Fruit fly (Drosophila melanogaster) whole organism, embryonic: ENCODE data around the gene Cyp4ac2.

Experiments used
- Adf1 ChIP-seq: fragments of 200-800 bp; sonication (Bioruptor generic); IDR thresholded peaks from 2 replicates; pipeline ENCODE4 v1.3.6; 2022; ENCODE audit warnings: missing biosample characterization, missing genetic modification characterization
- Atf6 ChIP-seq: fragments of 200-800 bp; sonication (Bioruptor generic); IDR thresholded peaks from 2 replicates; pipeline ENCODE4 v1.3.6; 2022; ENCODE audit warnings: missing biosample characterization, missing genetic modification characterization
- CG13424 ChIP-seq: fragments of 200-800 bp; sonication (Bioruptor generic); optimal IDR thresholded peaks from 2 replicates; lab custom pipeline; 2019; ENCODE audit warnings: missing biosample characterization, mild to moderate bottlenecking, missing genetic modification characterization, moderate library complexity
- CG13894 ChIP-seq: fragments of 200-800 bp; sonication (Bioruptor generic); optimal IDR thresholded peaks from 3 replicates; lab custom pipeline; 2018; ENCODE audit warnings: missing biosample characterization, mild to moderate bottlenecking, missing genetic modification characterization, moderate library complexity
- CG14667 ChIP-seq: fragments of 200-800 bp; sonication (Bioruptor generic); IDR thresholded peaks from 2 replicates; pipeline ENCODE4 v1.3.6; 2022; ENCODE audit warnings: missing biosample characterization, missing genetic modification characterization
- CG17328 ChIP-seq: fragments of 200-800 bp; sonication (Bioruptor generic); IDR thresholded peaks from 2 replicates; pipeline ENCODE4 v1.3.6; 2022; ENCODE audit warnings: missing biosample characterization, missing genetic modification characterization
- CG17359 ChIP-seq: fragments of 200-800 bp; sonication (Bioruptor generic); optimal IDR thresholded peaks from 3 replicates; lab custom pipeline; 2018; ENCODE audit warnings: missing biosample characterization, mild to moderate bottlenecking, missing genetic modification characterization, moderate library complexity
- CG17829 ChIP-seq: fragments of 200-800 bp; optimal IDR thresholded peaks from 2 replicates; lab custom pipeline; 2019; ENCODE audit warnings: missing biosample characterization, mild to moderate bottlenecking, missing genetic modification characterization, moderate library complexity
- CG18476 ChIP-seq: fragments of 200-800 bp; sonication (Bioruptor generic); optimal IDR thresholded peaks from 2 replicates; lab custom pipeline; 2016; ENCODE audit warnings: missing biosample characterization, mild to moderate bottlenecking, missing genetic modification characterization
- CG2120 ChIP-seq: fragments of 200-800 bp; sonication (Bioruptor generic); optimal IDR thresholded peaks from 3 replicates; lab custom pipeline; 2016; ENCODE audit warnings: missing biosample characterization, missing genetic modification characterization
- CG30020 ChIP-seq: fragments of 200-800 bp; optimal IDR thresholded peaks from 2 replicates; lab custom pipeline; 2019; ENCODE audit warnings: missing biosample characterization, mild to moderate bottlenecking, missing genetic modification characterization, moderate library complexity
- CG32767 ChIP-seq: fragments of 200-800 bp; sonication (Bioruptor generic); IDR thresholded peaks from 2 replicates; pipeline ENCODE4 v1.3.6; 2022; ENCODE audit warnings: missing biosample characterization, missing genetic modification characterization
- CG3407 ChIP-seq: fragments of 200-800 bp; sonication (Bioruptor generic); optimal IDR thresholded peaks from 2 replicates; lab custom pipeline; 2018; ENCODE audit warnings: missing biosample characterization, mild to moderate bottlenecking, missing genetic modification characterization
- CG4282 ChIP-seq: fragments of 200-800 bp; sonication (Bioruptor generic); optimal IDR thresholded peaks from 2 replicates; lab custom pipeline; 2016; ENCODE audit warnings: missing biosample characterization, missing genetic modification characterization
- CG4854 ChIP-seq: fragments of 200-800 bp; sonication (Bioruptor generic); optimal IDR thresholded peaks from 2 replicates; lab custom pipeline; 2016; ENCODE audit warnings: missing biosample characterization, missing genetic modification characterization, inconsistent platforms
- CG5180 ChIP-seq: fragments of 200-800 bp; sonication (Bioruptor generic); optimal IDR thresholded peaks from 3 replicates; lab custom pipeline; 2017; ENCODE audit warnings: missing biosample characterization, missing genetic modification characterization, mild to moderate bottlenecking, moderate library complexity, missing genetic modification reagents
- CG6654 ChIP-seq: fragments of 200-800 bp; sonication (Bioruptor generic); optimal IDR thresholded peaks from 2 replicates; lab custom pipeline; 2017; ENCODE audit warnings: missing biosample characterization, mild to moderate bottlenecking, missing genetic modification characterization
- CG6683 ChIP-seq: fragments of 200-800 bp; sonication (Bioruptor generic); optimal IDR thresholded peaks from 2 replicates; lab custom pipeline; 2017; ENCODE audit warnings: missing biosample characterization, mild to moderate bottlenecking, missing genetic modification characterization, missing genetic modification reagents
- CG7271 ChIP-seq: fragments of 200-800 bp; sonication (Bioruptor generic); optimal IDR thresholded peaks from 2 replicates; lab custom pipeline; 2018; ENCODE audit warnings: missing biosample characterization, mild to moderate bottlenecking, missing genetic modification characterization, moderate library complexity
- CG8290 ChIP-seq, 3 experiments: fragments of 200-800 bp; sonication (Bioruptor generic); optimal IDR thresholded peaks; 2 replicates each; lab custom pipeline; 2016 to 2019; ENCODE audit warnings: missing biosample characterization in 3 of 3, missing genetic modification characterization in 3 of 3, mild to moderate bottlenecking in 2 of 3, moderate library complexity in 1 of 3
- CG8924 ChIP-seq: fragments of 200-800 bp; optimal IDR thresholded peaks from 3 replicates; lab custom pipeline; 2019; ENCODE audit warnings: missing biosample characterization, mild to moderate bottlenecking, missing genetic modification characterization, moderate library complexity
- CG9215 ChIP-seq: fragments of 200-800 bp; sonication (Bioruptor generic); IDR thresholded peaks from 2 replicates; pipeline ENCODE4 v1.3.6; 2022; ENCODE audit warnings: missing biosample characterization, missing genetic modification characterization
- Chrac-16 ChIP-seq: fragments of 200-800 bp; sonication (Bioruptor generic); optimal IDR thresholded peaks from 3 replicates; lab custom pipeline; 2016; ENCODE audit warnings: missing biosample characterization, missing genetic modification characterization
- Fer1 ChIP-seq: fragments of 200-800 bp; sonication (Bioruptor generic); optimal IDR thresholded peaks from 2 replicates; lab custom pipeline; 2017; ENCODE audit warnings: missing biosample characterization, mild to moderate bottlenecking, missing genetic modification characterization
- HLHmδ ChIP-seq: fragments of 200-800 bp; sonication (Bioruptor generic); optimal IDR thresholded peaks from 2 replicates; lab custom pipeline; 2018; ENCODE audit warnings: missing biosample characterization, mild to moderate bottlenecking, missing genetic modification characterization, moderate library complexity
- Hsf ChIP-seq: fragments of 200-800 bp; sonication (Bioruptor generic); optimal IDR thresholded peaks from 3 replicates; lab custom pipeline; 2016; ENCODE audit warnings: missing biosample characterization, missing genetic modification characterization
- Lpt ChIP-seq: fragments of >200 bp; optimal IDR thresholded peaks from 2 replicates; lab custom pipeline; 2018; ENCODE audit warnings: missing biosample characterization, missing genetic modification characterization
- MTF-1 ChIP-seq: fragments of 200-800 bp; sonication (Bioruptor generic); optimal IDR thresholded peaks from 2 replicates; lab custom pipeline; 2018; ENCODE audit warnings: missing biosample characterization, mild to moderate bottlenecking, missing genetic modification characterization, borderline replicate concordance
- Max ChIP-seq: fragments of 200-800 bp; sonication (Bioruptor generic); optimal IDR thresholded peaks from 2 replicates; lab custom pipeline; 2016; ENCODE audit warnings: missing biosample characterization, mild to moderate bottlenecking, missing genetic modification characterization
- Nf-YB ChIP-seq: fragments of 200-800 bp; sonication (Bioruptor generic); optimal IDR thresholded peaks from 3 replicates; lab custom pipeline; 2019; ENCODE audit warnings: missing biosample characterization, mild to moderate bottlenecking, missing genetic modification characterization, moderate library complexity
- Six4 ChIP-seq: fragments of 200-800 bp; sonication (Bioruptor generic); optimal IDR thresholded peaks from 2 replicates; lab custom pipeline; 2016; ENCODE audit warnings: missing biosample characterization, missing genetic modification characterization
- aop ChIP-seq: fragments of 200-800 bp; sonication (Bioruptor generic); IDR thresholded peaks from 2 replicates; pipeline ENCODE4 v1.3.6; 2022; ENCODE audit warnings: missing biosample characterization, missing genetic modification characterization
- bowl ChIP-seq: fragments of 200-800 bp; sonication (Bioruptor generic); IDR thresholded peaks from 2 replicates; pipeline ENCODE4 v1.3.6; 2022; ENCODE audit warnings: missing biosample characterization, missing genetic modification characterization
- da ChIP-seq: fragments of 200-800 bp; sonication (Bioruptor generic); optimal IDR thresholded peaks from 2 replicates; lab custom pipeline; 2016; ENCODE audit warnings: missing biosample characterization, missing genetic modification characterization
- ftz-f1 ChIP-seq: fragments of 200-800 bp; sonication (Bioruptor generic); optimal IDR thresholded peaks from 2 replicates; lab custom pipeline; 2016; ENCODE audit warnings: missing biosample characterization, missing genetic modification characterization
- gce ChIP-seq: fragments of 200-800 bp; sonication (Bioruptor generic); IDR thresholded peaks from 3 replicates; pipeline ENCODE4 v1.3.6; 2022; ENCODE audit warnings: missing biosample characterization, missing genetic modification characterization
- gfzf ChIP-seq: fragments of 200-800 bp; sonication (Bioruptor generic); optimal IDR thresholded peaks from 2 replicates; lab custom pipeline; 2016; ENCODE audit warnings: missing biosample characterization, mild to moderate bottlenecking, missing genetic modification characterization, moderate library complexity
- gsb ChIP-seq: fragments of 200-800 bp; sonication (Bioruptor generic); IDR thresholded peaks from 2 replicates; pipeline ENCODE4 v1.3.6; 2022; ENCODE audit warnings: missing biosample characterization, missing genetic modification characterization
- h ChIP-seq: fragments of >200 bp; optimal IDR thresholded peaks from 2 replicates; lab custom pipeline; 2017
- inv ChIP-seq: fragments of 200-800 bp; sonication (Bioruptor generic); IDR thresholded peaks from 2 replicates; pipeline ENCODE4 v1.3.6; 2022; ENCODE audit warnings: missing biosample characterization, missing genetic modification characterization; ENCODE audit not compliant: partially characterized antibody
- knrl ChIP-seq: fragments of 200-800 bp; sonication (Bioruptor generic); IDR thresholded peaks from 3 replicates; pipeline ENCODE4 v1.3.6; 2022; ENCODE audit warnings: missing biosample characterization, missing genetic modification characterization; ENCODE audit not compliant: partially characterized antibody
- nerfin-2 ChIP-seq: fragments of 200-800 bp; sonication (Bioruptor generic); IDR thresholded peaks from 2 replicates; pipeline ENCODE4 v1.3.6; 2022; ENCODE audit warnings: missing biosample characterization, missing genetic modification characterization; ENCODE audit not compliant: partially characterized antibody
- odd ChIP-seq: fragments of 200-800 bp; sonication (Bioruptor generic); optimal IDR thresholded peaks from 2 replicates; lab custom pipeline; 2017; ENCODE audit warnings: missing biosample characterization, mild to moderate bottlenecking, missing genetic modification characterization
- scrt ChIP-seq: fragments of 200-800 bp; sonication (Bioruptor generic); optimal IDR thresholded peaks from 2 replicates; lab custom pipeline; 2018; ENCODE audit warnings: missing biosample characterization, mild to moderate bottlenecking, missing genetic modification characterization, moderate library complexity
- sens ChIP-seq: fragments of 200-800 bp; sonication (Bioruptor generic); peaks from one replicate; lab custom pipeline; 2016; ENCODE audit warnings: missing biosample characterization, missing genetic modification characterization
- ssp ChIP-seq: fragments of 200-800 bp; sonication (Bioruptor generic); IDR thresholded peaks from 2 replicates; pipeline ENCODE4 v1.3.6; 2022; ENCODE audit warnings: missing biosample characterization, missing genetic modification characterization
- tx ChIP-seq: fragments of 200-800 bp; sonication (Bioruptor generic); optimal IDR thresholded peaks from 2 replicates; lab custom pipeline; 2016; ENCODE audit warnings: missing biosample characterization, missing genetic modification characterization
- usp ChIP-seq: fragments of >200 bp; optimal IDR thresholded peaks from 2 replicates; lab custom pipeline; 2017; ENCODE audit warnings: missing biosample characterization, missing genetic modification characterization
- vfl ChIP-seq: fragments of 200-800 bp; sonication (Bioruptor generic); optimal IDR thresholded peaks from 2 replicates; lab custom pipeline; 2016; ENCODE audit warnings: missing biosample characterization, missing genetic modification characterization
- vnd ChIP-seq: fragments of 200-800 bp; sonication (Bioruptor generic); IDR thresholded peaks from 3 replicates; pipeline ENCODE4 v1.3.6; 2022; ENCODE audit warnings: missing biosample characterization, missing genetic modification characterization; ENCODE audit not compliant: partially characterized antibody

Cyp4ac2 gene

DNA sequence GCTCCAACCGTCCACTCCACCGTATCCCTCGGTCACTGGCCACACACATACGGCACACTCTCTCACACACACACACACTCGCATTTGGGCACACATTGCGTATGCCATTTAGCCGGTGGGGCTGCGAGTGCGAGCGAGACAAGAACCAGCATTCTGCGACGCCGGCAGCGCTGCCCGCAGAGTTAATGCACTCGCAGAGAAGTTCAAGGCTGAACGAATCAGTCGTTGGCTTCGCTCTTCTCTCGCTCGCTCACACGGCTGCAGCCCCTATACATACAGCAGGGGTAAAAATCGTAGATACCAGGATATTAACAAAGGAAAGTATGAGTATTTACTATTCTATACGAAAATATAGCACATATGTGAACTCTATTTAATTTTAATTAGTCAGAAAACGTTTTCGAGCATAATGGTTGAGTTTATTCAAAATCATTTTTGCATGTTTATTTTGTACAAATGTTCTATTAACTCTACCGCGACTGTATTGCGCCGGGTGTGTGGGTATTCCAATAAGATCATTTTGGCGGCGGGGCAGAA is 26.9 kb downstream of the Cyp4ac2 start (continued):
- TF ChIP-seq da (GFP tag; lab: Kevin White, UChicago), result no peak
- peak; percentile 34 for TF ChIP-seq odd (GFP tag; lab: Kevin White, UChicago)
- TF ChIP-seq Nf-YB (GFP tag; lab: Kevin White, UChicago), result peak; percentile 78
- TF ChIP-seq vfl, result no peak
- peak; percentile 67 for TF ChIP-seq Fer1
- TF ChIP-seq CG4282 (GFP tag; lab: Kevin White, UChicago), result no peak
- TF ChIP-seq HLHmδ (GFP tag; lab: Kevin White, UChicago), result peak; percentile 35
- peak; percentile 29 for TF ChIP-seq CG2120
- TF ChIP-seq scrt, result peak; percentile 49
- TF ChIP-seq Lpt (GFP tag; lab: Kevin White, UChicago), result no peak
- TF ChIP-seq CG18476, result peak; percentile 61
- peak; percentile 72 for TF ChIP-seq Hsf (GFP tag; lab: Kevin White, UChicago)
- peak; percentile 72 for TF ChIP-seq ftz-f1 (GFP tag; lab: Kevin White, UChicago)
- peak; percentile 28 for TF ChIP-seq MTF-1 (GFP tag; lab: Kevin White, UChicago)
- TF ChIP-seq Max (GFP tag; lab: Kevin White, UChicago), result peak; percentile 48
- TF ChIP-seq Atf6 (GFP tag; lab: Robert Waterston, UW), result no peak
- TF ChIP-seq CG8924, result peak; percentile 85
- no peak for TF ChIP-seq bowl (GFP tag; lab: Robert Waterston, UW)
- no peak for TF ChIP-seq CG13894 (tag; lab: Kevin White, UChicago)
- TF ChIP-seq CG17829 (tag; lab: Kevin White, UChicago), result peak; percentile 87
- no peak for TF ChIP-seq inv (GFP tag; lab: Robert Waterston, UW)
- TF ChIP-seq usp, result no peak
- no peak for TF ChIP-seq h (lab: Kevin White, UChicago)
- TF ChIP-seq CG8290 (GFP tag; optimal IDR thresholded peaks at IDR 0.05; lab: Kevin White, UChicago), result peak; percentile 68
- TF ChIP-seq CG8290 (tag; optimal IDR thresholded peaks at IDR 0.05; lab: Kevin White, UChicago), result peak; percentile 36 to 58
- TF ChIP-seq gce (GFP tag; lab: Robert Waterston, UW), result no peak; the same call in 2 of the 3 replicates
- no peak for TF ChIP-seq CG7271 (tag; lab: Kevin White, UChicago)
- peak; percentile 39; the same call in 1 of the 2 replicates for TF ChIP-seq CG14667 (GFP tag; lab: Robert Waterston, UW)
- TF ChIP-seq CG32767 (GFP tag; lab: Robert Waterston, UW), result peak; percentile 61; the same call in 1 of the 2 replicates
- no peak for TF ChIP-seq nerfin-2
- TF ChIP-seq Six4 (GFP tag; lab: Kevin White, UChicago), result peak; percentile 55
- TF ChIP-seq CG6683, result peak; percentile 39
- TF ChIP-seq Chrac-16 (GFP tag; lab: Kevin White, UChicago), result peak; percentile 66
- TF ChIP-seq CG3407 (GFP tag; lab: Kevin White, UChicago), result peak; percentile 79
- TF ChIP-seq CG13424 (tag; lab: Kevin White, UChicago), result peak; percentile 83
- peak; percentile 54 for TF ChIP-seq CG6654 (GFP tag; lab: Kevin White, UChicago)
- no peak for TF ChIP-seq vnd
- TF ChIP-seq CG4854, result peak; percentile 43
- TF ChIP-seq gfzf (GFP tag; lab: Kevin White, UChicago), result no peak
- peak; percentile 86 for TF ChIP-seq CG5180 (GFP tag; lab: Kevin White, UChicago)
- peak; percentile 66 for TF ChIP-seq ssp
- no peak for TF ChIP-seq knrl (GFP tag; lab: Robert Waterston, UW)
- peak; percentile 27 for TF ChIP-seq tx (GFP tag; lab: Kevin White, UChicago)
- TF ChIP-seq aop (GFP tag; lab: Robert Waterston, UW), result no peak
- peak; percentile 98 for TF ChIP-seq sens (GFP tag; lab: Kevin White, UChicago)
- TF ChIP-seq gsb (GFP tag; lab: Robert Waterston, UW), result no peak
- TF ChIP-seq CG9215 (GFP tag; lab: Robert Waterston, UW), result no peak
- TF ChIP-seq Adf1, result peak; percentile 77
- TF ChIP-seq CG30020 (tag; lab: Kevin White, UChicago), result peak; percentile 33
- peak; percentile 72 for TF ChIP-seq CG17328 (GFP tag; lab: Robert Waterston, UW)
- peak; percentile 79 for TF ChIP-seq CG17359
